Fruit fly (Drosophila melanogaster) whole organism, embryonic: ENCODE results near the gene CG18858.

Source experiments
- Aef1 ChIP-seq: fragments of 200-800 bp; sonication (Bioruptor generic); IDR thresholded peaks from 3 replicates; pipeline ENCODE4 v1.3.6; 2022; ENCODE audit warnings: missing biosample characterization, missing genetic modification characterization
- Atf-2 ChIP-seq: fragments of 200-800 bp; sonication (Bioruptor generic); optimal IDR thresholded peaks from 2 replicates; lab custom pipeline; 2016; ENCODE audit warnings: missing biosample characterization, missing genetic modification characterization
- CG10209 ChIP-seq: fragments of 200-800 bp; sonication (Bioruptor generic); optimal IDR thresholded peaks from 3 replicates; lab custom pipeline; 2017; ENCODE audit warnings: missing biosample characterization, mild to moderate bottlenecking, missing genetic modification characterization, missing genetic modification reagents
- CG1024 ChIP-seq: fragments of 200-800 bp; sonication (Bioruptor generic); IDR thresholded peaks from 2 replicates; pipeline ENCODE4 v1.3.6; 2022; ENCODE audit warnings: missing biosample characterization, missing genetic modification characterization
- CG10654 ChIP-seq: fragments of 200-800 bp; sonication (Bioruptor generic); optimal IDR thresholded peaks from 2 replicates; lab custom pipeline; 2016; ENCODE audit warnings: missing biosample characterization, missing genetic modification characterization
- CG11696 ChIP-seq: fragments of 200-800 bp; sonication (Bioruptor generic); IDR thresholded peaks from 2 replicates; pipeline ENCODE4 v1.3.6; 2022; ENCODE audit warnings: missing biosample characterization, missing genetic modification characterization
- CG11723 ChIP-seq: fragments of 200-800 bp; sonication (Bioruptor generic); optimal IDR thresholded peaks from 2 replicates; lab custom pipeline; 2017; ENCODE audit warnings: missing biosample characterization, mild to moderate bottlenecking, missing genetic modification characterization
- CG12391 ChIP-seq: fragments of 200-800 bp; sonication (Bioruptor generic); optimal IDR thresholded peaks from 3 replicates; lab custom pipeline; 2018; ENCODE audit warnings: missing biosample characterization, mild to moderate bottlenecking, missing genetic modification characterization, moderate library complexity
- CG13123 ChIP-seq: fragments of 200-800 bp; sonication (Bioruptor generic); optimal IDR thresholded peaks from 2 replicates; lab custom pipeline; 2016; ENCODE audit warnings: missing biosample characterization, missing genetic modification characterization
- CG14860 ChIP-seq: fragments of 200-800 bp; sonication (Bioruptor generic); IDR thresholded peaks from 3 replicates; pipeline ENCODE4 v1.3.6; 2022; ENCODE audit warnings: missing biosample characterization, missing genetic modification characterization; ENCODE audit not compliant: partially characterized antibody
- CG1603 ChIP-seq: fragments of 200-800 bp; sonication (Bioruptor generic); optimal IDR thresholded peaks from 2 replicates; lab custom pipeline; 2019; ENCODE audit warnings: missing biosample characterization, mild to moderate bottlenecking, missing genetic modification characterization, moderate library complexity
- CG16813 ChIP-seq: fragments of 200-800 bp; sonication (Bioruptor generic); IDR thresholded peaks from 3 replicates; pipeline ENCODE4 v1.3.6; 2022; ENCODE audit warnings: missing biosample characterization, missing genetic modification characterization; ENCODE audit not compliant: partially characterized antibody
- CG17361 ChIP-seq: fragments of 200-800 bp; sonication (Bioruptor generic); IDR thresholded peaks from 3 replicates; pipeline ENCODE4 v1.3.6; 2022; ENCODE audit warnings: missing biosample characterization, missing genetic modification characterization
- CG17802 ChIP-seq: fragments of 200-800 bp; sonication (Bioruptor generic); optimal IDR thresholded peaks from 2 replicates; lab custom pipeline; 2018; ENCODE audit warnings: missing biosample characterization, mild to moderate bottlenecking, missing genetic modification characterization, moderate library complexity
- CG2712 ChIP-seq: fragments of 200-800 bp; optimal IDR thresholded peaks from 3 replicates; lab custom pipeline; 2019; ENCODE audit warnings: missing biosample characterization, mild to moderate bottlenecking, missing genetic modification characterization, moderate library complexity
- CG30431 ChIP-seq: fragments of 200-800 bp; sonication (Bioruptor generic); optimal IDR thresholded peaks from 2 replicates; lab custom pipeline; 2017; ENCODE audit warnings: missing biosample characterization, missing genetic modification characterization
- CG31441 ChIP-seq: fragments of 200-800 bp; sonication (Bioruptor generic); IDR thresholded peaks from 2 replicates; pipeline ENCODE4 v1.3.6; 2022; ENCODE audit warnings: missing biosample characterization, missing genetic modification characterization
- CG32532 ChIP-seq: fragments of 200-800 bp; sonication (Bioruptor generic); IDR thresholded peaks from 2 replicates; pipeline ENCODE4 v1.3.6; 2022; ENCODE audit warnings: missing biosample characterization, missing genetic modification characterization
- CG32767 ChIP-seq: fragments of 200-800 bp; sonication (Bioruptor generic); IDR thresholded peaks from 2 replicates; pipeline ENCODE4 v1.3.6; 2022; ENCODE audit warnings: missing biosample characterization, missing genetic modification characterization
- CG32772 ChIP-seq: fragments of 200-800 bp; sonication (Bioruptor generic); IDR thresholded peaks from 2 replicates; pipeline ENCODE4 v1.3.6; 2022; ENCODE audit warnings: missing biosample characterization, missing genetic modification characterization
- CG33557 ChIP-seq: fragments of 200-800 bp; sonication (Bioruptor generic); optimal IDR thresholded peaks from 2 replicates; lab custom pipeline; 2019; ENCODE audit warnings: missing biosample characterization, mild to moderate bottlenecking, missing genetic modification characterization, moderate library complexity
- CG3407 ChIP-seq: fragments of 200-800 bp; sonication (Bioruptor generic); optimal IDR thresholded peaks from 2 replicates; lab custom pipeline; 2018; ENCODE audit warnings: missing biosample characterization, mild to moderate bottlenecking, missing genetic modification characterization
- CG3995 ChIP-seq: fragments of 200-800 bp; sonication (Bioruptor generic); optimal IDR thresholded peaks from 3 replicates; lab custom pipeline; 2016; ENCODE audit warnings: missing biosample characterization, missing genetic modification characterization
- CG7372 ChIP-seq: fragments of 200-800 bp; sonication (Bioruptor generic); IDR thresholded peaks from 2 replicates; pipeline ENCODE4 v1.3.6; 2022; ENCODE audit warnings: missing biosample characterization, missing genetic modification characterization
- CG7839 ChIP-seq: fragments of 200-800 bp; sonication (Bioruptor generic); optimal IDR thresholded peaks from 3 replicates; lab custom pipeline; 2018; ENCODE audit warnings: missing biosample characterization, mild to moderate bottlenecking, missing genetic modification characterization, moderate library complexity
- Drgx ChIP-seq: fragments of 200-800 bp; sonication (Bioruptor generic); IDR thresholded peaks from 2 replicates; pipeline ENCODE4 v1.3.6; 2022; ENCODE audit warnings: missing biosample characterization, missing genetic modification characterization
- HLH3B ChIP-seq: fragments of 200-800 bp; sonication (Bioruptor generic); IDR thresholded peaks from 2 replicates; pipeline ENCODE4 v1.3.6; 2022; ENCODE audit warnings: missing biosample characterization, missing genetic modification characterization
- HmgD ChIP-seq: fragments of 200-800 bp; sonication (Bioruptor generic); optimal IDR thresholded peaks from 3 replicates; lab custom pipeline; 2016; ENCODE audit warnings: missing biosample characterization, missing genetic modification characterization
- Hmr ChIP-seq: fragments of 200-800 bp; sonication (Bioruptor generic); optimal IDR thresholded peaks from 3 replicates; lab custom pipeline; 2017; ENCODE audit warnings: mild to moderate bottlenecking, missing biosample characterization, missing genetic modification reagents, missing genetic modification characterization
- Hr39 ChIP-seq: fragments of >200 bp; optimal IDR thresholded peaks from 2 replicates; lab custom pipeline; 2017
- Hsf ChIP-seq: fragments of 200-800 bp; sonication (Bioruptor generic); optimal IDR thresholded peaks from 3 replicates; lab custom pipeline; 2016; ENCODE audit warnings: missing biosample characterization, missing genetic modification characterization
- Ptx1 ChIP-seq: fragments of 200-800 bp; sonication (Bioruptor generic); IDR thresholded peaks from 2 replicates; pipeline ENCODE4 v1.3.6; 2022; ENCODE audit warnings: missing biosample characterization, missing genetic modification characterization
- Side ChIP-seq: fragments of 200-800 bp; sonication (Bioruptor generic); optimal IDR thresholded peaks from 2 replicates; lab custom pipeline; 2016; ENCODE audit warnings: missing biosample characterization, missing genetic modification characterization
- Sox102F ChIP-seq: fragments of 200-800 bp; sonication (Bioruptor generic); optimal IDR thresholded peaks from 2 replicates; lab custom pipeline; 2018; ENCODE audit warnings: missing biosample characterization, mild to moderate bottlenecking, missing genetic modification characterization, moderate library complexity
- Sry-β ChIP-seq: fragments of 200-800 bp; sonication (Bioruptor generic); optimal IDR thresholded peaks from 2 replicates; lab custom pipeline; 2018; ENCODE audit warnings: missing biosample characterization, mild to moderate bottlenecking, missing genetic modification characterization, moderate library complexity
- Sry-δ ChIP-seq: fragments of 200-800 bp; sonication (Bioruptor generic); optimal IDR thresholded peaks from 2 replicates; lab custom pipeline; 2016; ENCODE audit warnings: missing biosample characterization, missing genetic modification characterization
- aop ChIP-seq: fragments of 200-800 bp; sonication (Bioruptor generic); IDR thresholded peaks from 2 replicates; pipeline ENCODE4 v1.3.6; 2022; ENCODE audit warnings: missing biosample characterization, missing genetic modification characterization
- bbx ChIP-seq: fragments of 200-800 bp; sonication (Bioruptor generic); IDR thresholded peaks from 2 replicates; pipeline ENCODE4 v1.3.6; 2022; ENCODE audit warnings: missing biosample characterization, missing genetic modification characterization; ENCODE audit not compliant: partially characterized antibody
- crc ChIP-seq: fragments of 200-800 bp; sonication (Bioruptor generic); optimal IDR thresholded peaks from 2 replicates; lab custom pipeline; 2016; ENCODE audit warnings: missing biosample characterization, missing genetic modification characterization
- fru ChIP-seq: fragments of >200 bp; optimal IDR thresholded peaks from 2 replicates; lab custom pipeline; 2017
- fu2 ChIP-seq: fragments of 200-800 bp; sonication (Bioruptor generic); optimal IDR thresholded peaks from 2 replicates; lab custom pipeline; 2016; ENCODE audit warnings: missing biosample characterization, missing genetic modification characterization
- insv ChIP-seq, 2 experiments: fragments of 200-800 bp; sonication (Bioruptor generic); optimal IDR thresholded peaks; 3 replicates each; lab custom pipeline; 2016 to 2018; ENCODE audit warnings: missing biosample characterization in 2 of 2, missing genetic modification characterization in 2 of 2
- nerfin-1 ChIP-seq: fragments of 200-800 bp; sonication (Bioruptor generic); optimal IDR thresholded peaks from 3 replicates; lab custom pipeline; 2019; ENCODE audit warnings: missing biosample characterization, mild to moderate bottlenecking, missing genetic modification characterization, moderate library complexity
- onecut ChIP-seq: fragments of 200-800 bp; sonication (Bioruptor generic); IDR thresholded peaks from 2 replicates; pipeline ENCODE4 v1.3.6; 2022; ENCODE audit warnings: missing biosample characterization, missing genetic modification characterization
- repo ChIP-seq: fragments of 200-800 bp; sonication (Bioruptor generic); optimal IDR thresholded peaks from 2 replicates; lab custom pipeline; 2016; ENCODE audit warnings: missing biosample characterization, missing genetic modification characterization
- schlank ChIP-seq: fragments of 200-800 bp; sonication (Bioruptor generic); optimal IDR thresholded peaks from 2 replicates; lab custom pipeline; 2018; ENCODE audit warnings: missing biosample characterization, mild to moderate bottlenecking, missing genetic modification characterization
- sd ChIP-seq: fragments of 200-800 bp; sonication (Bioruptor generic); optimal IDR thresholded peaks from 3 replicates; lab custom pipeline; 2018; ENCODE audit warnings: missing biosample characterization, mild to moderate bottlenecking, missing genetic modification characterization, moderate library complexity
- slou ChIP-seq: fragments of 200-800 bp; sonication (Bioruptor generic); optimal IDR thresholded peaks from 3 replicates; lab custom pipeline; 2016; ENCODE audit warnings: missing biosample characterization, missing genetic modification characterization
- sna ChIP-seq: fragments of 200-800 bp; sonication (Bioruptor generic); IDR thresholded peaks from 2 replicates; pipeline ENCODE4 v1.3.6; 2022; ENCODE audit warnings: missing biosample characterization, missing genetic modification characterization; ENCODE audit not compliant: partially characterized antibody
- stwl ChIP-seq: fragments of 200-800 bp; sonication (Bioruptor generic); optimal IDR thresholded peaks from 3 replicates; lab custom pipeline; 2018; ENCODE audit warnings: missing biosample characterization, mild to moderate bottlenecking, missing genetic modification characterization, moderate library complexity
- toy ChIP-seq: fragments of 200-800 bp; sonication (Bioruptor generic); IDR thresholded peaks from 2 replicates; pipeline ENCODE4 v1.3.6; 2022; ENCODE audit warnings: missing biosample characterization, missing genetic modification characterization
- tup ChIP-seq: fragments of 200-800 bp; sonication (Bioruptor generic); optimal IDR thresholded peaks from 2 replicates; lab custom pipeline; 2016; ENCODE audit warnings: missing biosample characterization, mild to moderate bottlenecking, missing genetic modification characterization, moderate library complexity

Gene CG18858

DNA sequence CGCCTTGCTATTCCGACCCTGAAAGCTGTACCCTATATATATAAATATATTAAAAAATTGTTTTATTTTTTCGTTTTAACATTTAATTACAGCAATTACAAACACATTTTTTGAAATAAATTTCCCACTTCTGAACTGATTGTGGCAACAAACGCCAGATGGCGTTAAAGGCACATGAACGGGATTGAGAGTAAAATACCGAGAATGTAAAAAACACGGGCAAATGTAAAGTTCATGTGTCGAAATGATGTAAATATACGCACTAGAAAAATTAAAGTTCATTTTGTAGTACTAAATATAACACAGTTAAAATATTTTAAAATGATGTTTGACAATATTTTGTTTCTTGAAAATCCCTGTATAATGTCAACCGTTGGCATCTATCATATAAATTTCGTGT lies 5.5 kb upstream of the CG18858 start (continued):
- peak; percentile 37; the same call in 1 of the 2 replicates for TF ChIP-seq CG31441 (GFP tag; lab: Robert Waterston, UW)
- peak; percentile 31 for TF ChIP-seq Hmr
- TF ChIP-seq CG14860 (GFP tag; lab: Robert Waterston, UW), result peak; percentile 26; the same call in 1 of the 3 replicates
- no peak for TF ChIP-seq CG32767 (GFP tag; lab: Robert Waterston, UW)
- no peak for TF ChIP-seq CG30431 (GFP tag; lab: Kevin White, UChicago)
- no peak for TF ChIP-seq CG3407 (GFP tag; lab: Kevin White, UChicago)
- TF ChIP-seq toy (GFP tag; lab: Robert Waterston, UW), result no peak
- TF ChIP-seq onecut (GFP tag; lab: Robert Waterston, UW), result peak; percentile 41
- peak; percentile 33 for TF ChIP-seq Hsf (GFP tag; lab: Kevin White, UChicago)
- no peak for TF ChIP-seq CG13123 (GFP tag; lab: Kevin White, UChicago)
- TF ChIP-seq Aef1, result no peak
- TF ChIP-seq CG11696 (GFP tag; lab: Robert Waterston, UW), result no peak
- TF ChIP-seq stwl (tag; lab: Kevin White, UChicago), result peak; percentile 76
- no peak for TF ChIP-seq Drgx (GFP tag; lab: Robert Waterston, UW)
- TF ChIP-seq CG10209 (GFP tag; lab: Kevin White, UChicago), result peak; percentile 35
- TF ChIP-seq CG16813 (GFP tag; lab: Robert Waterston, UW), result peak; percentile 48; the same call in 2 of the 3 replicates
- no peak for TF ChIP-seq sd (tag; lab: Kevin White, UChicago)
- peak; percentile 7; the same call in 1 of the 2 replicates for TF ChIP-seq CG7372 (GFP tag; lab: Robert Waterston, UW)
- TF ChIP-seq CG17361, result 0 out of 3 replicates have a peak, but pooled peaks have one; percentile 21
- peak; percentile 16 for TF ChIP-seq Sox102F (GFP tag; lab: Kevin White, UChicago)
- peak; percentile 28; the same call in 1 of the 2 replicates for TF ChIP-seq CG32532 (GFP tag; lab: Robert Waterston, UW)
- peak; percentile 42 for TF ChIP-seq CG2712 (tag; lab: Kevin White, UChicago)
- TF ChIP-seq tup (GFP tag; lab: Kevin White, UChicago), result no peak
- peak; percentile 32 for TF ChIP-seq CG33557 (GFP tag; lab: Kevin White, UChicago)
- no peak for TF ChIP-seq Hr39 (lab: Kevin White, UChicago)
- TF ChIP-seq CG7839 (tag; lab: Kevin White, UChicago), result peak; percentile 43
- 0 out of 2 replicates have a peak, but pooled peaks have one; percentile 33 for TF ChIP-seq Ptx1 (GFP tag; lab: Robert Waterston, UW)
- no peak for TF ChIP-seq CG12391
- no peak for TF ChIP-seq fu2 (GFP tag; lab: Kevin White, UChicago)
- peak; percentile 30; the same call in 1 of the 2 replicates for TF ChIP-seq bbx (GFP tag; lab: Robert Waterston, UW)
- peak; percentile 13 for TF ChIP-seq CG17802 (tag; lab: Kevin White, UChicago)
- no peak for TF ChIP-seq fru (lab: Kevin White, UChicago)
- no peak for TF ChIP-seq crc (GFP tag; lab: Kevin White, UChicago)
- no peak for TF ChIP-seq Atf-2 (GFP tag; lab: Kevin White, UChicago)
- TF ChIP-seq slou (GFP tag; lab: Kevin White, UChicago), result no peak
- TF ChIP-seq CG1603 (tag; lab: Kevin White, UChicago), result peak; percentile 46
- TF ChIP-seq CG10654 (GFP tag; lab: Kevin White, UChicago), result no peak
- TF ChIP-seq CG3995 (GFP tag; lab: Kevin White, UChicago), result no peak
- TF ChIP-seq sna (GFP tag; lab: Robert Waterston, UW), result no peak
- no peak for TF ChIP-seq aop (GFP tag; lab: Robert Waterston, UW)
- no peak for TF ChIP-seq repo (GFP tag; lab: Kevin White, UChicago)
- no peak for TF ChIP-seq HLH3B (GFP tag; lab: Robert Waterston, UW)
- no peak for TF ChIP-seq CG1024 (GFP tag; lab: Robert Waterston, UW)
- TF ChIP-seq CG11723 (GFP tag; lab: Kevin White, UChicago), result peak; percentile 10
- TF ChIP-seq CG32772 (GFP tag; lab: Robert Waterston, UW), result 0 out of 2 replicates have a peak, but pooled peaks have one; percentile 5
- TF ChIP-seq Sry-β (GFP tag; lab: Kevin White, UChicago), result no peak
- peak; percentile 34 for TF ChIP-seq nerfin-1 (tag; lab: Kevin White, UChicago)
- TF ChIP-seq HmgD (GFP tag; lab: Kevin White, UChicago), result no peak
- peak in 1 of 2 experiments; percentile 15 for TF ChIP-seq insv (GFP tag; optimal IDR thresholded peaks at IDR 0.05; lab: Kevin White, UChicago)
- TF ChIP-seq schlank (tag; lab: Kevin White, UChicago), result no peak
- TF ChIP-seq Sry-δ, result no peak
- TF ChIP-seq Side (GFP tag; lab: Kevin White, UChicago), result no peak
